Worm (Caenorhabditis elegans) whole organism, L4/young adult: ENCODE results near the gene lgc-8.

Source experiments
- W03F9.2 ChIP-seq: fragments of 150-350 bp; optimal IDR thresholded peaks from 2 replicates; lab custom pipeline; 2014; ENCODE audit warnings: missing biosample characterization, missing genetic modification characterization
- dao-5 ChIP-seq: sonication (generic microtip); optimal IDR thresholded peaks from 2 replicates; lab custom pipeline; 2016; ENCODE audit warnings: missing genotype, missing genetic modification characterization, moderate library complexity, missing compliant biosample characterization
- him-1 ChIP-seq: sonication (generic microtip); optimal IDR thresholded peaks from 2 replicates; lab custom pipeline; 2016; ENCODE audit warnings: missing genotype, missing genetic modification reagents, missing genetic modification characterization, missing compliant biosample characterization

The lgc-8 gene

ce11 chrIV:14715500-14715899, at the start of gene lgc-8:
Gene lgc-8 (plus strand): TSS chrIV:14715800.
- TF ChIP-seq him-1 (no peak), W03F9.2 (tag; lab: Kevin White, UChicago) (no peak), dao-5 (tag; lab: Kevin White, UChicago) (no peak)

ce11 chrIV:14675789-14676188, 39.8 kb upstream of the lgc-8 start:
- TF ChIP-seq dao-5 (tag; lab: Kevin White, UChicago), result no peak
- no peak for TF ChIP-seq W03F9.2 (tag; lab: Kevin White, UChicago)
- TF ChIP-seq him-1, result no peak

ce11 chrIV:14677095-14677633, 38.4 kb upstream of the lgc-8 start, which contains the start of gene Y57G11C.31:
Gene Y57G11C.31 (plus strand): TSS chrIV:14677370.
- TF ChIP-seq dao-5 (tag; lab: Kevin White, UChicago) (no peak), him-1 (no peak)

ce11 chrIV:14679060-14679459, 36.5 kb upstream of the lgc-8 start:
- TF ChIP-seq dao-5 (tag; lab: Kevin White, UChicago), result no peak
- TF ChIP-seq W03F9.2 (tag; lab: Kevin White, UChicago), result no peak
- TF ChIP-seq him-1, result no peak

ce11 chrIV:14687716-14688115, 27.9 kb upstream of the lgc-8 start:
- TF ChIP-seq W03F9.2 (tag; lab: Kevin White, UChicago) (no peak), him-1 (no peak), dao-5 (tag; lab: Kevin White, UChicago) (no peak)

ce11 chrIV:14699840-14700239, 15.8 kb upstream of the lgc-8 start, which contains the start of gene haf-8:
Gene haf-8 (minus strand): TSS chrIV:14699940.
- TF ChIP-seq W03F9.2 (tag; lab: Kevin White, UChicago), result no peak
- no peak for TF ChIP-seq him-1
- no peak for TF ChIP-seq dao-5 (tag; lab: Kevin White, UChicago)

ce11 chrIV:14704155-14704554, 11.4 kb upstream of the lgc-8 start, which contains the start of gene Y57G11C.40:
Gene Y57G11C.40 (minus strand): TSS chrIV:14704255.
- TF ChIP-seq W03F9.2 (tag; lab: Kevin White, UChicago) (no peak), dao-5 (tag; lab: Kevin White, UChicago) (no peak), him-1 (no peak)

- TF ChIP-seq W03F9.2 (tag; lab: Kevin White, UChicago) (no peak), dao-5 (tag; lab: Kevin White, UChicago) (no peak), him-1 (no peak)
Measured at ce11 chrIV:14704952-14705351, 10.6 kb upstream of the lgc-8 start.

ce11 chrIV:14706302-14706701, 9.3 kb upstream of the lgc-8 start, which contains the start of gene Y57G11C.41:
Gene Y57G11C.41 (minus strand): TSS chrIV:14706402.
- no peak for TF ChIP-seq dao-5 (tag; lab: Kevin White, UChicago)
- TF ChIP-seq him-1, result no peak
- no peak for TF ChIP-seq W03F9.2 (tag; lab: Kevin White, UChicago)

- no peak for TF ChIP-seq him-1
- TF ChIP-seq W03F9.2 (tag; lab: Kevin White, UChicago), result no peak
- no peak for TF ChIP-seq dao-5 (tag; lab: Kevin White, UChicago)
Measured at ce11 chrIV:14709286-14709685, 6.3 kb upstream of the lgc-8 start, which contains the start of gene lgc-7. Gene lgc-7 (plus strand): TSS chrIV:14709586.

ce11 chrIV:14728225-14728624, 12.6 kb downstream of the lgc-8 start, which contains the start of gene Y57G11C.42:
Gene Y57G11C.42 (plus strand): TSS chrIV:14728525.
- TF ChIP-seq dao-5 (tag; lab: Kevin White, UChicago), result no peak
- no peak for TF ChIP-seq W03F9.2 (tag; lab: Kevin White, UChicago)
- no peak for TF ChIP-seq him-1

- TF ChIP-seq W03F9.2 (tag; lab: Kevin White, UChicago) (no peak), dao-5 (tag; lab: Kevin White, UChicago) (no peak), him-1 (no peak)
Measured at ce11 chrIV:14729272-14729671, 13.7 kb downstream of the lgc-8 start.

- no peak for TF ChIP-seq dao-5 (tag; lab: Kevin White, UChicago)
- TF ChIP-seq W03F9.2 (tag; lab: Kevin White, UChicago), result no peak
- no peak for TF ChIP-seq him-1
Measured at ce11 chrIV:14741926-14742325, 26.3 kb downstream of the lgc-8 start.

- TF ChIP-seq him-1, result no peak
- TF ChIP-seq W03F9.2 (tag; lab: Kevin White, UChicago), result no peak
- TF ChIP-seq dao-5 (tag; lab: Kevin White, UChicago), result no peak
Measured at ce11 chrIV:14754912-14755311, 39.3 kb downstream of the lgc-8 start, which contains the start of gene Y57G11C.499. Gene Y57G11C.499 (minus strand): TSS chrIV:14754934.

- TF ChIP-seq dao-5 (tag; lab: Kevin White, UChicago) (no peak), him-1 (no peak), W03F9.2 (tag; lab: Kevin White, UChicago) (no peak)
Measured at ce11 chrIV:14757786-14758185, 42.2 kb downstream of the lgc-8 start.
